Fruit fly (Drosophila melanogaster): ENCODE data around the gene nur.

Gene nur

dm6 chr2L:13780109-13780947, 44.4 kb downstream of the nur start, which contains the start of the genes CG9008 and p38b (continued):
- TF ChIP-seq Rfx (GFP tag; IDR thresholded peaks at IDR 0.05): peak; percentile 68
- peak; percentile 73 for TF ChIP-seq CG4820 (GFP tag; optimal IDR thresholded peaks at IDR 0.05)
- TF ChIP-seq CG34422 (GFP tag; IDR thresholded peaks at IDR 0.05): peak; percentile 20; the same call in 2 of the 3 replicates
- 0 out of 4 replicates have a peak, but pooled peaks have one; percentile 67 for TF ChIP-seq chinmo (GFP tag; IDR thresholded peaks at IDR 0.05; ENCODE audit: partially characterized antibody)
- no peak for TF ChIP-seq abd-A (tag; optimal IDR thresholded peaks at IDR 0.05)
- TF ChIP-seq CG18011 (GFP tag; optimal IDR thresholded peaks at IDR 0.05): peak; percentile 31
- no peak for TF ChIP-seq Dip2 (GFP tag; IDR thresholded peaks at IDR 0.05)
- TF ChIP-seq Bdp1 (GFP tag; optimal IDR thresholded peaks at IDR 0.05): peak; percentile 25
- peak; percentile 13 for TF ChIP-seq grn (GFP tag; optimal IDR thresholded peaks at IDR 0.05)
- peak; percentile 52 for TF ChIP-seq corto (GFP tag; optimal IDR thresholded peaks at IDR 0.05)
- no peak for TF ChIP-seq tx (GFP tag; optimal IDR thresholded peaks at IDR 0.05)
- TF ChIP-seq Ets97D (GFP tag; optimal IDR thresholded peaks at IDR 0.05): peak; percentile 9
- TF ChIP-seq CG7357 (GFP tag; IDR thresholded peaks at IDR 0.05): peak; percentile 39; the same call in 1 of the 3 replicates
- TF ChIP-seq Gug (GFP tag; IDR thresholded peaks at IDR 0.05): peak; percentile 76; the same call in 3 of the 4 replicates
- peak; percentile 42 for TF ChIP-seq CG16863 (GFP tag; optimal IDR thresholded peaks at IDR 0.05)
- peak; percentile 90 for TF ChIP-seq Nf-YC (tag; optimal IDR thresholded peaks at IDR 0.05)
- no peak for TF ChIP-seq Atf-2 (GFP tag; optimal IDR thresholded peaks at IDR 0.05)
- TF ChIP-seq CG15514 (GFP tag; optimal IDR thresholded peaks at IDR 0.05): peak; percentile 57
- TF ChIP-seq stc (GFP tag; IDR thresholded peaks at IDR 0.05): 0 out of 2 replicates have a peak, but pooled peaks have one; percentile 20
- peak; percentile 85 for TF ChIP-seq PHDP (tag; optimal IDR thresholded peaks at IDR 0.05)
- TF ChIP-seq sna (GFP tag; IDR thresholded peaks at IDR 0.05; ENCODE audit: partially characterized antibody): no peak
- peak; percentile 60 to 93 for TF ChIP-seq crp (GFP tag; optimal IDR thresholded peaks at IDR 0.05)
- TF ChIP-seq Hand (GFP tag; optimal IDR thresholded peaks at IDR 0.05): peak; percentile 74
- peak; percentile 48; the same call in 1 of the 2 replicates for TF ChIP-seq onecut (GFP tag; IDR thresholded peaks at IDR 0.05)
- peak; percentile 29; the same call in 1 of the 2 replicates for TF ChIP-seq ro (GFP tag; IDR thresholded peaks at IDR 0.05)
- peak; percentile 92 for TF ChIP-seq CG12659 (GFP tag; optimal IDR thresholded peaks at IDR 0.05)
- no peak for TF ChIP-seq MTF-1 (GFP tag; optimal IDR thresholded peaks at IDR 0.05; ENCODE audit: borderline replicate concordance)
- TF ChIP-seq CG2199 (GFP tag; IDR thresholded peaks at IDR 0.05): 0 out of 3 replicates have a peak, but pooled peaks have one; percentile 19
- peak; percentile 58 for TF ChIP-seq gfzf (GFP tag; optimal IDR thresholded peaks at IDR 0.05)
- peak; percentile 83 for TF ChIP-seq CG6854 (GFP tag; optimal IDR thresholded peaks at IDR 0.05)
- TF ChIP-seq hkb (optimal IDR thresholded peaks at IDR 0.05): no peak
- TF ChIP-seq hkb (GFP tag; IDR thresholded peaks at IDR 0.05): peak; percentile 46; the same call in 1 of the 2 replicates
- peak; percentile 80 for TF ChIP-seq fd96Cb (tag; optimal IDR thresholded peaks at IDR 0.05)
- peak; percentile 13; the same call in 1 of the 3 replicates for TF ChIP-seq CG6175 (GFP tag; IDR thresholded peaks at IDR 0.05)
- TF ChIP-seq CG4328 (GFP tag; optimal IDR thresholded peaks at IDR 0.05): peak; percentile 81
- TF ChIP-seq CG12219 (GFP tag; optimal IDR thresholded peaks at IDR 0.05): peak; percentile 40
- no peak for TF ChIP-seq Trl (optimal IDR thresholded peaks at IDR 0.05)
- TF ChIP-seq Trl (GFP tag; optimal IDR thresholded peaks at IDR 0.05): no peak
- no peak for TF ChIP-seq crc (GFP tag; optimal IDR thresholded peaks at IDR 0.05)
- TF ChIP-seq CG9727 (GFP tag; optimal IDR thresholded peaks at IDR 0.05): peak; percentile 89
- peak; percentile 9; the same call in 1 of the 2 replicates for TF ChIP-seq danr (GFP tag; IDR thresholded peaks at IDR 0.05)
- no peak for TF ChIP-seq CG3163 (GFP tag; optimal IDR thresholded peaks at IDR 0.05)
- TF ChIP-seq dan (GFP tag; IDR thresholded peaks at IDR 0.05): no peak
- TF ChIP-seq row (GFP tag; IDR thresholded peaks at IDR 0.05): peak; percentile 93
- TF ChIP-seq HHEX (GFP tag; optimal IDR thresholded peaks at IDR 0.05): peak; percentile 80
- TF ChIP-seq Doc2 (GFP tag; IDR thresholded peaks at IDR 0.05): no peak
- peak; percentile 88 for TF ChIP-seq phol (tag; optimal IDR thresholded peaks at IDR 0.05)
- peak; percentile 24 for TF ChIP-seq pum (GFP tag; optimal IDR thresholded peaks at IDR 0.05)
- TF ChIP-seq ftz-f1 (GFP tag; optimal IDR thresholded peaks at IDR 0.05): no peak
